Worm (Caenorhabditis elegans): ENCODE data around the gene ZK792.5.

- TF ChIP-seq ZK546.5 (tag; optimal IDR thresholded peaks at IDR 0.05) (no peak), pqm-1 (tag; optimal IDR thresholded peaks at IDR 0.05) (no peak), mml-1 (tag; optimal IDR thresholded peaks at IDR 0.05) (no peak), nhr-237 (tag; optimal IDR thresholded peaks at IDR 0.05) (no peak), skn-1 (tag; optimal IDR thresholded peaks at IDR 0.05) (no peak), nhr-11 (tag; optimal IDR thresholded peaks at IDR 0.05) (no peak), unc-39 (tag; optimal IDR thresholded peaks at IDR 0.05) (no peak), nhr-77 (tag; optimal IDR thresholded peaks at IDR 0.05) (no peak)
These were observed 9.6 kb upstream of the ZK792.5 start for ce11 chrIV:11697514-11697913.
